Fruit fly (Drosophila melanogaster) whole organism, embryonic: ENCODE results near the gene vas.

Experiments
- Aef1 ChIP-seq: fragments of 200-800 bp; sonication (Bioruptor generic); IDR thresholded peaks from 3 replicates; pipeline ENCODE4 v1.3.6; 2022; ENCODE audit warnings: missing biosample characterization, missing genetic modification characterization
- B-H1 ChIP-seq: fragments of 200-800 bp; sonication (Bioruptor generic); IDR thresholded peaks from 3 replicates; pipeline ENCODE4 v1.3.6; 2022; ENCODE audit warnings: missing biosample characterization, missing genetic modification characterization
- BtbVII ChIP-seq: fragments of 200-800 bp; sonication (Bioruptor generic); optimal IDR thresholded peaks from 3 replicates; lab custom pipeline; 2017; ENCODE audit warnings: missing biosample characterization, mild to moderate bottlenecking, missing genetic modification characterization
- CG10147 ChIP-seq: fragments of 200-800 bp; sonication (Bioruptor generic); optimal IDR thresholded peaks from 2 replicates; lab custom pipeline; 2019; ENCODE audit warnings: missing biosample characterization, mild to moderate bottlenecking, missing genetic modification characterization, moderate library complexity
- CG1024 ChIP-seq: fragments of 200-800 bp; sonication (Bioruptor generic); IDR thresholded peaks from 2 replicates; pipeline ENCODE4 v1.3.6; 2022; ENCODE audit warnings: missing biosample characterization, missing genetic modification characterization
- CG11560 ChIP-seq: fragments of 200-800 bp; sonication (Bioruptor generic); IDR thresholded peaks from 3 replicates; pipeline ENCODE4 v1.3.6; 2022; ENCODE audit warnings: missing biosample characterization, missing genetic modification characterization
- CG12659 ChIP-seq: fragments of 200-800 bp; sonication (Bioruptor generic); optimal IDR thresholded peaks from 3 replicates; lab custom pipeline; 2017; ENCODE audit warnings: mild to moderate bottlenecking, missing biosample characterization, missing genetic modification reagents, missing genetic modification characterization
- CG13775 ChIP-seq: fragments of 200-800 bp; sonication (Bioruptor generic); optimal IDR thresholded peaks from 3 replicates; lab custom pipeline; 2017; ENCODE audit warnings: missing biosample characterization, mild to moderate bottlenecking, missing genetic modification characterization
- CG1647 ChIP-seq: fragments of 200-800 bp; sonication (Bioruptor generic); optimal IDR thresholded peaks from 3 replicates; lab custom pipeline; 2016; ENCODE audit warnings: missing biosample characterization, missing genetic modification characterization
- CG16813 ChIP-seq: fragments of 200-800 bp; sonication (Bioruptor generic); IDR thresholded peaks from 3 replicates; pipeline ENCODE4 v1.3.6; 2022; ENCODE audit warnings: missing biosample characterization, missing genetic modification characterization; ENCODE audit not compliant: partially characterized antibody
- CG17802 ChIP-seq: fragments of 200-800 bp; sonication (Bioruptor generic); optimal IDR thresholded peaks from 2 replicates; lab custom pipeline; 2018; ENCODE audit warnings: missing biosample characterization, mild to moderate bottlenecking, missing genetic modification characterization, moderate library complexity
- CG18599 ChIP-seq: fragments of 200-800 bp; sonication (Bioruptor generic); optimal IDR thresholded peaks from 3 replicates; lab custom pipeline; 2017; ENCODE audit warnings: missing biosample characterization, missing genetic modification characterization, mild to moderate bottlenecking, moderate library complexity, missing genetic modification reagents
- CG30020 ChIP-seq: fragments of 200-800 bp; optimal IDR thresholded peaks from 2 replicates; lab custom pipeline; 2019; ENCODE audit warnings: missing biosample characterization, mild to moderate bottlenecking, missing genetic modification characterization, moderate library complexity
- CG3281 ChIP-seq: fragments of 200-800 bp; sonication (Bioruptor generic); optimal IDR thresholded peaks from 3 replicates; lab custom pipeline; 2017; ENCODE audit warnings: missing biosample characterization, mild to moderate bottlenecking, missing genetic modification characterization
- CG34224 ChIP-seq: fragments of 200-800 bp; sonication (Bioruptor generic); IDR thresholded peaks from 3 replicates; pipeline ENCODE4 v1.3.6; 2022; ENCODE audit warnings: missing biosample characterization, missing genetic modification characterization; ENCODE audit not compliant: partially characterized antibody
- CG34376 ChIP-seq: fragments of 200-800 bp; sonication (Bioruptor generic); optimal IDR thresholded peaks from 2 replicates; lab custom pipeline; 2018; ENCODE audit warnings: missing biosample characterization, mild to moderate bottlenecking, missing genetic modification characterization
- CG3995 ChIP-seq: fragments of 200-800 bp; sonication (Bioruptor generic); optimal IDR thresholded peaks from 3 replicates; lab custom pipeline; 2016; ENCODE audit warnings: missing biosample characterization, missing genetic modification characterization
- CG42726 ChIP-seq: fragments of 200-800 bp; sonication (Bioruptor generic); IDR thresholded peaks from 2 replicates; pipeline ENCODE4 v1.3.6; 2022; ENCODE audit warnings: missing biosample characterization, missing genetic modification characterization; ENCODE audit not compliant: partially characterized antibody
- CG4360 ChIP-seq: fragments of 200-800 bp; sonication (Bioruptor generic); IDR thresholded peaks from 2 replicates; pipeline ENCODE4 v1.3.6; 2022; ENCODE audit warnings: missing biosample characterization, missing genetic modification characterization
- CG6272 ChIP-seq: fragments of 200-800 bp; sonication (Bioruptor generic); IDR thresholded peaks from 2 replicates; pipeline ENCODE4 v1.3.6; 2022; ENCODE audit warnings: missing biosample characterization, missing genetic modification characterization
- CG7271 ChIP-seq: fragments of 200-800 bp; sonication (Bioruptor generic); optimal IDR thresholded peaks from 2 replicates; lab custom pipeline; 2018; ENCODE audit warnings: missing biosample characterization, mild to moderate bottlenecking, missing genetic modification characterization, moderate library complexity
- CG7963 ChIP-seq: fragments of 200-800 bp; sonication (Bioruptor generic); IDR thresholded peaks from 3 replicates; pipeline ENCODE4 v1.3.6; 2022; ENCODE audit warnings: missing biosample characterization, missing genetic modification characterization; ENCODE audit not compliant: partially characterized antibody
- H2.0 ChIP-seq: fragments of 200-800 bp; sonication (Bioruptor generic); IDR thresholded peaks from 2 replicates; pipeline ENCODE4 v1.3.6; 2022; ENCODE audit warnings: missing biosample characterization, missing genetic modification characterization
- Lim3 ChIP-seq: fragments of 200-800 bp; sonication (Bioruptor generic); IDR thresholded peaks from 2 replicates; pipeline ENCODE4 v1.3.6; 2022; ENCODE audit warnings: missing biosample characterization, missing genetic modification characterization
- Med ChIP-seq: fragments of 200-800 bp; sonication (Bioruptor generic); peaks from one replicate; lab custom pipeline; 2016; ENCODE audit warnings: missing biosample characterization, missing genetic modification characterization, mild to moderate bottlenecking, inconsistent platforms, moderate library complexity
- Mrtf ChIP-seq: fragments of 200-800 bp; sonication (Bioruptor generic); IDR thresholded peaks from 3 replicates; pipeline ENCODE4 v1.3.6; 2022; ENCODE audit warnings: missing biosample characterization, missing genetic modification characterization
- Oaz ChIP-seq: fragments of 200-800 bp; sonication (Bioruptor generic); IDR thresholded peaks from 2 replicates; pipeline ENCODE4 v1.3.6; 2022; ENCODE audit warnings: missing biosample characterization, missing genetic modification characterization
- Opbp ChIP-seq: fragments of 200-800 bp; sonication (Bioruptor generic); IDR thresholded peaks from 3 replicates; pipeline ENCODE4 v1.3.6; 2022; ENCODE audit warnings: missing biosample characterization, missing genetic modification characterization; ENCODE audit not compliant: partially characterized antibody
- Optix ChIP-seq: fragments of 200-800 bp; sonication (Bioruptor generic); IDR thresholded peaks from 3 replicates; pipeline ENCODE4 v1.3.6; 2022; ENCODE audit warnings: missing biosample characterization, missing genetic modification characterization
- Rfx ChIP-seq: fragments of 200-800 bp; sonication (Bioruptor generic); IDR thresholded peaks from 2 replicates; pipeline ENCODE4 v1.3.6; 2022; ENCODE audit warnings: missing biosample characterization, missing genetic modification characterization
- Vsx1 ChIP-seq: fragments of 200-800 bp; sonication (Bioruptor generic); optimal IDR thresholded peaks from 2 replicates; lab custom pipeline; 2017; ENCODE audit warnings: missing biosample characterization, mild to moderate bottlenecking, missing genetic modification characterization, missing genetic modification reagents
- abd-A ChIP-seq: fragments of 200-800 bp; sonication (Bioruptor generic); optimal IDR thresholded peaks from 3 replicates; lab custom pipeline; 2019; ENCODE audit warnings: missing biosample characterization, mild to moderate bottlenecking, missing genetic modification characterization, moderate library complexity
- ac ChIP-seq: fragments of 200-800 bp; sonication (Bioruptor generic); optimal IDR thresholded peaks from 3 replicates; lab custom pipeline; 2017; ENCODE audit warnings: missing biosample characterization, mild to moderate bottlenecking, missing genetic modification characterization
- al ChIP-seq: fragments of 200-800 bp; sonication (Bioruptor generic); IDR thresholded peaks from 2 replicates; pipeline ENCODE4 v1.3.6; 2022; ENCODE audit warnings: missing biosample characterization, missing genetic modification characterization
- disco-r ChIP-seq: fragments of 200-800 bp; sonication (Bioruptor generic); optimal IDR thresholded peaks from 2 replicates; lab custom pipeline; 2016; ENCODE audit warnings: missing biosample characterization, missing genetic modification characterization
- eve ChIP-seq, 2 experiments: fragments of >200 bp; optimal IDR thresholded peaks; 2 replicates each; lab custom pipeline; 2017; ENCODE audit warnings: missing biosample characterization in 2 of 2, missing genetic modification characterization in 2 of 2
- ewg ChIP-seq: fragments of 200-800 bp; sonication (Bioruptor generic); optimal IDR thresholded peaks from 3 replicates; lab custom pipeline; 2017; ENCODE audit warnings: mild to moderate bottlenecking, missing biosample characterization, missing genetic modification reagents, missing genetic modification characterization
- fd64A ChIP-seq: fragments of 200-800 bp; sonication (Bioruptor generic); optimal IDR thresholded peaks from 3 replicates; lab custom pipeline; 2018; ENCODE audit warnings: missing biosample characterization, mild to moderate bottlenecking, missing genetic modification characterization
- insv ChIP-seq, 2 experiments: fragments of 200-800 bp; sonication (Bioruptor generic); optimal IDR thresholded peaks; 3 replicates each; lab custom pipeline; 2016 to 2018; ENCODE audit warnings: missing biosample characterization in 2 of 2, missing genetic modification characterization in 2 of 2
- jing ChIP-seq: fragments of 200-800 bp; sonication (Bioruptor generic); optimal IDR thresholded peaks from 2 replicates; lab custom pipeline; 2018; ENCODE audit warnings: missing biosample characterization, mild to moderate bottlenecking, missing genetic modification characterization
- knrl ChIP-seq: fragments of 200-800 bp; sonication (Bioruptor generic); IDR thresholded peaks from 3 replicates; pipeline ENCODE4 v1.3.6; 2022; ENCODE audit warnings: missing biosample characterization, missing genetic modification characterization; ENCODE audit not compliant: partially characterized antibody
- lbe ChIP-seq: fragments of 200-800 bp; sonication (Bioruptor generic); optimal IDR thresholded peaks from 2 replicates; lab custom pipeline; 2016; ENCODE audit warnings: missing biosample characterization, mild to moderate bottlenecking, missing genetic modification characterization
- luna ChIP-seq: fragments of 200-800 bp; sonication (Bioruptor generic); optimal IDR thresholded peaks from 2 replicates; lab custom pipeline; 2016; ENCODE audit warnings: missing biosample characterization, missing genetic modification characterization
- phol ChIP-seq: fragments of 200-800 bp; sonication (Bioruptor generic); optimal IDR thresholded peaks from 3 replicates; lab custom pipeline; 2018; ENCODE audit warnings: missing biosample characterization, mild to moderate bottlenecking, missing genetic modification characterization, moderate library complexity
- prd ChIP-seq, 3 experiments: fragments of >200 bp in 2 of 3; fragments of 200-800 bp in 1 of 3; sonication (Bioruptor generic) in 1 of 3; optimal IDR thresholded peaks in 2 of 3; IDR thresholded peaks in 1 of 3; 2 replicates in 2 of 3; 3 replicates in 1 of 3; pipeline versions ENCODE4 v1.3.6 to Lab custom; 2017 to 2022; ENCODE audit warnings: missing biosample characterization in 1 of 3, missing genetic modification characterization in 1 of 3
- sim ChIP-seq: fragments of 200-800 bp; sonication (Bioruptor generic); IDR thresholded peaks from 2 replicates; pipeline ENCODE4 v1.3.6; 2022; ENCODE audit warnings: missing biosample characterization, missing genetic modification characterization
- toy ChIP-seq: fragments of 200-800 bp; sonication (Bioruptor generic); IDR thresholded peaks from 2 replicates; pipeline ENCODE4 v1.3.6; 2022; ENCODE audit warnings: missing biosample characterization, missing genetic modification characterization
- trh ChIP-seq: fragments of 200-800 bp; sonication (Bioruptor generic); optimal IDR thresholded peaks from 2 replicates; lab custom pipeline; 2016; ENCODE audit warnings: missing biosample characterization, missing genetic modification characterization
- vnd ChIP-seq: fragments of 200-800 bp; sonication (Bioruptor generic); IDR thresholded peaks from 3 replicates; pipeline ENCODE4 v1.3.6; 2022; ENCODE audit warnings: missing biosample characterization, missing genetic modification characterization; ENCODE audit not compliant: partially characterized antibody
- wdn ChIP-seq: fragments of 200-800 bp; sonication (Bioruptor generic); IDR thresholded peaks from 2 replicates; pipeline ENCODE4 v1.3.6; 2022; ENCODE audit warnings: missing biosample characterization, missing genetic modification characterization

vas gene

DNA sequence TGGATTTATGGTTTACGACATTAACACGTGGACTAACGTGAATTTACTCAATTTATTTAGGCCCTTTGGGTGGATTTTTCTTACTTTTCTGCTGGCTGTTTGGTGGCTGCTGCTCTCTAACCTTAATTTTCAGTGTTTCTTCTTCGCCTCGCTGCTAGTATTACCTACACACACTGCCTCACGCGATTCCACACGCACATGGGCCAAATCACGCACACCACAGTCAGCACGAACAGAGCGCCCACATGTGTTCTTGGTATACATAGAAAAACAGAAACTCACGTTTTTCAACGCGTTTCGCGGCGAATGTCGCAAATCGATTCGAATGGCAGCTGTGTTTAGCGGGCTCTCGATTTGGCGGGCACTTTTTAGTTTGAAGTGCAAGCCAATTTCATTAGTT, 6.4 kb downstream of the vas start (continued):
- peak; percentile 91 for TF ChIP-seq Opbp (GFP tag; lab: Robert Waterston, UW)
- no peak for TF ChIP-seq Aef1 (GFP tag; lab: Robert Waterston, UW)
- TF ChIP-seq CG6272 (GFP tag; lab: Robert Waterston, UW): no peak
- TF ChIP-seq CG42726 (GFP tag; lab: Robert Waterston, UW): peak; percentile 86
- TF ChIP-seq Vsx1: no peak
- TF ChIP-seq CG34224: peak; percentile 78
- TF ChIP-seq Rfx (GFP tag; lab: Robert Waterston, UW): peak; percentile 75
- no peak for TF ChIP-seq Mrtf
- peak; percentile 91 for TF ChIP-seq Med (GFP tag; lab: Kevin White, UChicago)
- no peak for TF ChIP-seq CG1647 (GFP tag; lab: Kevin White, UChicago)
- no peak for TF ChIP-seq toy (GFP tag; lab: Robert Waterston, UW)
- peak; percentile 58 for TF ChIP-seq CG18599 (GFP tag; lab: Kevin White, UChicago)
- peak; percentile 48; the same call in 2 of the 3 replicates for TF ChIP-seq vnd (GFP tag; lab: Robert Waterston, UW)
- 0 out of 2 replicates have a peak, but pooled peaks have one; percentile 18 for TF ChIP-seq CG4360
- TF ChIP-seq B-H1: no peak; the same call in 2 of the 3 replicates
- no peak for TF ChIP-seq CG17802
- peak; percentile 45 for TF ChIP-seq CG7271 (tag; lab: Kevin White, UChicago)
- peak in 1 of 2 experiments; percentile 69 for TF ChIP-seq insv (GFP tag; optimal IDR thresholded peaks at IDR 0.05; lab: Kevin White, UChicago)
- no peak for TF ChIP-seq CG13775 (GFP tag; lab: Kevin White, UChicago)
- peak; percentile 54 for TF ChIP-seq abd-A (tag; lab: Kevin White, UChicago)
- peak; percentile 62 for TF ChIP-seq CG16813 (GFP tag; lab: Robert Waterston, UW)
- peak; percentile 74 for TF ChIP-seq phol (tag; lab: Kevin White, UChicago)
- TF ChIP-seq disco-r: peak; percentile 7
- TF ChIP-seq knrl: peak; percentile 88
- TF ChIP-seq ac (GFP tag; lab: Kevin White, UChicago): no peak
- TF ChIP-seq CG12659 (GFP tag; lab: Kevin White, UChicago): peak; percentile 83
- no peak for TF ChIP-seq fd64A
- 0 out of 2 replicates have a peak, but pooled peaks have one; percentile 17 for TF ChIP-seq wdn (GFP tag; lab: Robert Waterston, UW)
- no peak for TF ChIP-seq Oaz (GFP tag; lab: Robert Waterston, UW)
- no peak for TF ChIP-seq Optix (GFP tag; lab: Robert Waterston, UW)
- no peak for TF ChIP-seq Lim3 (GFP tag; lab: Robert Waterston, UW)
- no peak for TF ChIP-seq luna
- peak; percentile 39 for TF ChIP-seq CG30020 (tag; lab: Kevin White, UChicago)
- TF ChIP-seq prd (optimal IDR thresholded peaks at IDR 0.05; lab: Kevin White, UChicago): no peak
- no peak for TF ChIP-seq prd (GFP tag; IDR thresholded peaks at IDR 0.05; lab: Robert Waterston, UW)
- peak; percentile 52 for TF ChIP-seq CG10147
- TF ChIP-seq al (GFP tag; lab: Robert Waterston, UW): no peak
- peak; percentile 20 for TF ChIP-seq CG3281 (GFP tag; lab: Kevin White, UChicago)
- TF ChIP-seq CG3995 (GFP tag; lab: Kevin White, UChicago): peak; percentile 44
- TF ChIP-seq CG1024 (GFP tag; lab: Robert Waterston, UW): no peak
- TF ChIP-seq trh (GFP tag; lab: Kevin White, UChicago): no peak
- TF ChIP-seq eve (GFP tag; optimal IDR thresholded peaks at IDR 0.05; lab: Kevin White, UChicago): no peak
- TF ChIP-seq CG34376 (GFP tag; lab: Kevin White, UChicago): no peak
- 0 out of 2 replicates have a peak, but pooled peaks have one; percentile 15 for TF ChIP-seq H2.0 (GFP tag; lab: Robert Waterston, UW)
- TF ChIP-seq jing (GFP tag; lab: Kevin White, UChicago): no peak
- TF ChIP-seq lbe (GFP tag; lab: Kevin White, UChicago): peak; percentile 17
- TF ChIP-seq BtbVII (GFP tag; lab: Kevin White, UChicago): peak; percentile 7
- TF ChIP-seq CG11560 (tag; lab: Robert Waterston, UW): no peak
- no peak for TF ChIP-seq sim (GFP tag; lab: Robert Waterston, UW)
- TF ChIP-seq ewg: peak; percentile 31
- no peak for TF ChIP-seq CG7963
